Worm (Caenorhabditis elegans) whole organism, L2 larva: ENCODE results near the gene adm-2.
A peak's percentile ranks its signal among the peaks of the same experiment; 100 is the strongest.

Source experiments
- C34F6.9 ChIP-seq: fragments of 150-350 bp; optimal IDR thresholded peaks from 2 replicates; lab custom pipeline; 2014; ENCODE audit warnings: missing biosample characterization, missing genetic modification characterization
- F13H6.1 ChIP-seq: sonication (generic microtip); optimal IDR thresholded peaks from 2 replicates; lab custom pipeline; 2016; ENCODE audit warnings: missing genetic modification characterization, missing compliant biosample characterization
- R02D3.7 ChIP-seq: fragments of 150-350 bp; optimal IDR thresholded peaks from 2 replicates; lab custom pipeline; 2014; ENCODE audit warnings: missing biosample characterization, missing genetic modification characterization
- Y55F3AM.14 ChIP-seq: fragments of 200-800 bp; sonication (Bioruptor generic); optimal IDR thresholded peaks from 2 replicates; lab custom pipeline; 2018; ENCODE audit warnings: mild to moderate bottlenecking, missing genetic modification characterization, missing compliant biosample characterization
- ZK546.5 ChIP-seq: sonication (generic microtip); optimal IDR thresholded peaks from 2 replicates; lab custom pipeline; 2017; ENCODE audit warnings: missing biosample characterization, missing genetic modification characterization
- alr-1 ChIP-seq: fragments of 150-350 bp; optimal IDR thresholded peaks from 2 replicates; lab custom pipeline; 2014; ENCODE audit warnings: missing biosample characterization, missing genetic modification characterization
- blmp-1 ChIP-seq: sonication (generic microtip); optimal IDR thresholded peaks from 2 replicates; lab custom pipeline; 2017; ENCODE audit warnings: missing genetic modification characterization, mild to moderate bottlenecking, missing compliant biosample characterization, antibody characterized with exemption, moderate library complexity; ENCODE audit not compliant: insufficient read depth
- ceh-16 ChIP-seq: fragments of 150-350 bp; optimal IDR thresholded peaks from 2 replicates; lab custom pipeline; 2014; ENCODE audit warnings: missing biosample characterization, missing genetic modification characterization
- crh-2 ChIP-seq: sonication (generic microtip); optimal IDR thresholded peaks from 2 replicates; lab custom pipeline; 2017; ENCODE audit warnings: missing biosample characterization, missing genetic modification characterization
- elt-3 ChIP-seq: sonication (generic microtip); optimal IDR thresholded peaks from 2 replicates; lab custom pipeline; 2017; ENCODE audit warnings: missing biosample characterization, missing genetic modification characterization
- fos-1 ChIP-seq: fragments of 150-350 bp; optimal IDR thresholded peaks from 2 replicates; lab custom pipeline; 2014; ENCODE audit warnings: missing biosample characterization, missing genetic modification characterization
- lin-11 ChIP-seq: fragments of 150-350 bp; sonication (generic microtip); optimal IDR thresholded peaks from 2 replicates; lab custom pipeline; 2014; ENCODE audit warnings: missing biosample characterization, missing genetic modification characterization, inconsistent platforms, mixed read lengths
- lin-13 ChIP-seq: fragments of 150-350 bp; optimal IDR thresholded peaks from 2 replicates; lab custom pipeline; 2014; ENCODE audit warnings: missing biosample characterization, missing genetic modification reagents, missing genetic modification characterization
- lin-39 ChIP-seq: fragments of 150-350 bp; optimal IDR thresholded peaks from 2 replicates; lab custom pipeline; 2014; ENCODE audit warnings: missing biosample characterization, missing genetic modification reagents, missing genetic modification characterization
- lsy-2 ChIP-seq, 2 experiments: fragments of 150-350 bp in 1 of 2; sonication (generic microtip) in 1 of 2; optimal IDR thresholded peaks; 2 replicates each; lab custom pipeline; 2014 to 2017; ENCODE audit warnings: missing biosample characterization in 2 of 2, missing genetic modification characterization in 2 of 2
- mab-5 ChIP-seq: fragments of 150-350 bp; optimal IDR thresholded peaks from 2 replicates; lab custom pipeline; 2014; ENCODE audit warnings: missing biosample characterization, missing genetic modification characterization
- mbf-1 ChIP-seq: sonication (generic microtip); optimal IDR thresholded peaks from 2 replicates; lab custom pipeline; 2017; ENCODE audit warnings: missing biosample characterization, missing genetic modification characterization
- mdl-1 ChIP-seq, 2 experiments: fragments of 150-350 bp in 1 of 2; sonication (generic microtip) in 1 of 2; optimal IDR thresholded peaks; 2 replicates each; lab custom pipeline; 2017; ENCODE audit warnings: missing biosample characterization in 2 of 2, missing genetic modification characterization in 2 of 2
- nhr-11 ChIP-seq: fragments of 150-350 bp; optimal IDR thresholded peaks from 2 replicates; lab custom pipeline; 2014; ENCODE audit warnings: missing biosample characterization, missing genetic modification characterization
- nhr-129 ChIP-seq: fragments of 150-350 bp; optimal IDR thresholded peaks from 2 replicates; lab custom pipeline; 2014; ENCODE audit warnings: missing biosample characterization, missing genetic modification characterization
- nhr-21 ChIP-seq: fragments of 150-350 bp; optimal IDR thresholded peaks from 2 replicates; lab custom pipeline; 2014; ENCODE audit warnings: missing biosample characterization, missing genetic modification characterization
- nhr-23 ChIP-seq: fragments of 150-350 bp; optimal IDR thresholded peaks from 2 replicates; lab custom pipeline; 2014; ENCODE audit warnings: missing biosample characterization, missing genetic modification reagents, missing genetic modification characterization
- nhr-237 ChIP-seq: fragments of 150-350 bp; optimal IDR thresholded peaks from 2 replicates; lab custom pipeline; 2014; ENCODE audit warnings: missing biosample characterization, missing genetic modification characterization
- nhr-25 ChIP-seq: fragments of 150-350 bp; sonication (generic microtip); optimal IDR thresholded peaks from 3 replicates; lab custom pipeline; 2014; ENCODE audit warnings: missing biosample characterization, missing genetic modification characterization
- nhr-6 ChIP-seq: fragments of 150-350 bp; optimal IDR thresholded peaks from 2 replicates; lab custom pipeline; 2014; ENCODE audit warnings: missing biosample characterization, missing genetic modification characterization
- nhr-77 ChIP-seq: fragments of 150-350 bp; optimal IDR thresholded peaks from 2 replicates; lab custom pipeline; 2014; ENCODE audit warnings: missing biosample characterization, missing genetic modification characterization
- peb-1 ChIP-seq: fragments of 150-350 bp; optimal IDR thresholded peaks from 2 replicates; lab custom pipeline; 2014; ENCODE audit warnings: missing biosample characterization, missing genetic modification characterization
- sem-4 ChIP-seq: fragments of 150-350 bp; optimal IDR thresholded peaks from 2 replicates; lab custom pipeline; 2014; ENCODE audit warnings: missing biosample characterization, missing genetic modification reagents, missing genetic modification characterization
- sma-3 ChIP-seq: sonication (generic microtip); optimal IDR thresholded peaks from 2 replicates; lab custom pipeline; 2016; ENCODE audit warnings: missing genetic modification reagents, missing genetic modification characterization, missing compliant biosample characterization
- sma-9 ChIP-seq, 2 experiments: fragments of 150-350 bp in 1 of 2; sonication (generic microtip) in 1 of 2; optimal IDR thresholded peaks; 2 replicates each; lab custom pipeline; 2014 to 2016; ENCODE audit warnings: missing genetic modification characterization in 2 of 2, mild to moderate bottlenecking in 1 of 2, missing biosample characterization in 1 of 2, missing compliant biosample characterization in 1 of 2, missing genetic modification reagents in 1 of 2, moderate library complexity in 1 of 2
- snpc-4 ChIP-seq: fragments of 150-350 bp; optimal IDR thresholded peaks from 2 replicates; lab custom pipeline; 2014; ENCODE audit warnings: missing biosample characterization, missing genetic modification characterization
- unc-39 ChIP-seq: fragments of 150-350 bp; optimal IDR thresholded peaks from 2 replicates; lab custom pipeline; 2014; ENCODE audit warnings: missing biosample characterization, missing genetic modification characterization
- unc-55 ChIP-seq: fragments of 150-350 bp; sonication (generic microtip); optimal IDR thresholded peaks from 3 replicates; lab custom pipeline; 2014; ENCODE audit warnings: missing biosample characterization, missing genetic modification reagents, missing genetic modification characterization
- unc-62 ChIP-seq: fragments of 150-350 bp; optimal IDR thresholded peaks from 2 replicates; lab custom pipeline; 2014; ENCODE audit warnings: missing biosample characterization, missing genetic modification reagents, missing genetic modification characterization
- zag-1 ChIP-seq: fragments of 150-350 bp; optimal IDR thresholded peaks from 2 replicates; lab custom pipeline; 2014; ENCODE audit warnings: missing biosample characterization, missing genetic modification characterization
- ztf-4 ChIP-seq: fragments of 150-350 bp; optimal IDR thresholded peaks from 2 replicates; lab custom pipeline; 2014; ENCODE audit warnings: missing biosample characterization, missing genetic modification characterization

adm-2 gene

ce11 chrX:13687111-13687512 lies 643 bp upstream of the adm-2 start:
- TF ChIP-seq snpc-4 (tag; lab: Kevin White, UChicago) = no peak
- peak; percentile 73 for TF ChIP-seq nhr-129 (tag; lab: Kevin White, UChicago)
- TF ChIP-seq zag-1 (tag; lab: Kevin White, UChicago) = peak; percentile 25
- TF ChIP-seq lsy-2 (tag; optimal IDR thresholded peaks at IDR 0.05; lab: Kevin White, UChicago) = peak in 1 of 2 experiments; percentile 58
- peak; percentile 60 for TF ChIP-seq C34F6.9 (tag; lab: Kevin White, UChicago)
- peak; percentile 63 for TF ChIP-seq Y55F3AM.14 (GFP tag; lab: Kevin White, UChicago)
- TF ChIP-seq nhr-21 (tag; lab: Kevin White, UChicago) = peak; percentile 7
- TF ChIP-seq elt-3 (tag; lab: Kevin White, UChicago) = no peak
- TF ChIP-seq ztf-4 (tag; lab: Kevin White, UChicago) = no peak
- TF ChIP-seq mab-5 (tag; lab: Kevin White, UChicago) = peak; percentile 35
- TF ChIP-seq unc-55 (GFP tag; lab: Kevin White, UChicago) = peak; percentile 70
- TF ChIP-seq peb-1 (tag; lab: Kevin White, UChicago) = no peak
- TF ChIP-seq nhr-25 (tag; lab: Kevin White, UChicago) = peak; percentile 72
- TF ChIP-seq nhr-77 (tag; lab: Kevin White, UChicago) = no peak
- peak; percentile 14 for TF ChIP-seq nhr-6 (tag; lab: Kevin White, UChicago)
- TF ChIP-seq nhr-23 = no peak
- peak in 1 of 2 experiments; percentile 30 for TF ChIP-seq mdl-1 (tag; optimal IDR thresholded peaks at IDR 0.05; lab: Kevin White, UChicago)
- TF ChIP-seq ceh-16 (tag; lab: Kevin White, UChicago) = peak; percentile 68
- peak; percentile 37 for TF ChIP-seq crh-2 (tag; lab: Kevin White, UChicago)
- TF ChIP-seq blmp-1 (tag; lab: Kevin White, UChicago) = peak; percentile 12
- peak; percentile 13 for TF ChIP-seq lin-13
- peak; percentile 52 for TF ChIP-seq fos-1 (tag; lab: Kevin White, UChicago)
- no peak for TF ChIP-seq alr-1
- TF ChIP-seq F13H6.1 (tag; lab: Kevin White, UChicago) = peak; percentile 61
- TF ChIP-seq unc-39 (tag; lab: Kevin White, UChicago) = no peak
- peak; percentile 66 for TF ChIP-seq sma-9 (GFP tag; optimal IDR thresholded peaks at IDR 0.05; lab: Kevin White, UChicago)
- no peak for TF ChIP-seq sma-9 (tag; optimal IDR thresholded peaks at IDR 0.05; lab: Kevin White, UChicago)
- TF ChIP-seq sma-3 (GFP tag; lab: Kevin White, UChicago) = peak; percentile 14
- TF ChIP-seq, all 48 proteins: peak for 19

ce11 chrX:13690333-13690732 lies 2.6 kb downstream of the adm-2 start:
- TF ChIP-seq unc-55 (GFP tag; lab: Kevin White, UChicago) = no peak
- TF ChIP-seq snpc-4 (tag; lab: Kevin White, UChicago) = peak; percentile 61
- TF ChIP-seq lin-11 (tag; lab: Kevin White, UChicago) = no peak

- TF ChIP-seq sem-4 (tag; lab: Kevin White, UChicago) (no peak), unc-62 (GFP tag; lab: Kevin White, UChicago) (no peak), snpc-4 (tag; lab: Kevin White, UChicago) (no peak), lin-11 (tag; lab: Kevin White, UChicago) (peak; percentile 31), sma-9 (GFP tag; optimal IDR thresholded peaks at IDR 0.05; lab: Kevin White, UChicago) (no peak), sma-9 (tag; optimal IDR thresholded peaks at IDR 0.05; lab: Kevin White, UChicago) (no peak), unc-55 (GFP tag; lab: Kevin White, UChicago) (peak; percentile 20)
Observed at ce11 chrX:13696152-13696551, 8.4 kb downstream of the adm-2 start.

ce11 chrX:13697520-13697919 lies 9.8 kb downstream of the adm-2 start:
- TF ChIP-seq mbf-1 (tag; lab: Kevin White, UChicago) (no peak), peb-1 (tag; lab: Kevin White, UChicago) (no peak), ztf-4 (tag; lab: Kevin White, UChicago) (no peak), nhr-77 (tag; lab: Kevin White, UChicago) (no peak), lin-39 (tag; lab: Kevin White, UChicago) (no peak), ZK546.5 (no peak), R02D3.7 (no peak), nhr-6 (tag; lab: Kevin White, UChicago) (no peak), blmp-1 (tag; lab: Kevin White, UChicago) (no peak), sma-3 (GFP tag; lab: Kevin White, UChicago) (no peak), nhr-237 (tag; lab: Kevin White, UChicago) (no peak), mab-5 (tag; lab: Kevin White, UChicago) (no peak), nhr-11 (no peak), unc-55 (GFP tag; lab: Kevin White, UChicago) (no peak)
